Fruit fly (Drosophila melanogaster): ENCODE data around the gene mesh.

mesh gene

DNA sequence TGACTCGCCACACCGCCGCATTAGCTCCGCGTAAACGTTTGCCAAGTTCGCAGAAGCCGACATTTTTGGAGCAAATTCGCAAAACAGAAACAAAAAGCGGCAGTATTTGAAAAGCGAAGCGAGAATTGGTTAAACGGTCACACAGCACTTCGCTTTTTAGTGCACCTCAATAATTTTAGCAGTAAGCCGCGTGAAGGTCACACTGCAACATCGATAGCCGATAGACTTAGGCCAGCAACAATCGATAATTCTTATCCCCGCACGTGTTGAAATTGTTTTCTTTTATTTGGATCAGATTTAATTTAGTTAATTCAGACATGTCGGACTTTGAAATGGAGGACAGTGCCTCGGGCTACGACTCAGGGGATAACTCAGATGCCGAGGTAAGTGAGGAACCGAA is 17.7 kb upstream of the mesh start, which contains the start of the genes Zwilch and CG1542 (continued):
- TF ChIP-seq fd3F (GFP tag; optimal IDR thresholded peaks at IDR 0.05): no peak
- TF ChIP-seq CG7839 (tag; optimal IDR thresholded peaks at IDR 0.05): no peak
- TF ChIP-seq CG17186 (GFP tag; optimal IDR thresholded peaks at IDR 0.05): peak; percentile 89
- no peak for TF ChIP-seq CTCF (GFP tag; optimal IDR thresholded peaks at IDR 0.05)
- TF ChIP-seq Ravus (GFP tag; IDR thresholded peaks at IDR 0.05): no peak
- TF ChIP-seq CoRest (tag; optimal IDR thresholded peaks at IDR 0.05): peak; percentile 25
- TF ChIP-seq seq (GFP tag; IDR thresholded peaks at IDR 0.05): no peak
- no peak for TF ChIP-seq zfh2 (GFP tag; optimal IDR thresholded peaks at IDR 0.05)
- TF ChIP-seq p53 (GFP tag; optimal IDR thresholded peaks at IDR 0.05): no peak
- no peak for TF ChIP-seq CG1602 (GFP tag; optimal IDR thresholded peaks at IDR 0.05)
- no peak for TF ChIP-seq CG4730 (GFP tag; IDR thresholded peaks at IDR 0.05)
- TF ChIP-seq en (GFP tag; optimal IDR thresholded peaks at IDR 0.05): no peak
- no peak for TF ChIP-seq Asciz (GFP tag; optimal IDR thresholded peaks at IDR 0.05)
- no peak for TF ChIP-seq sr (GFP tag; IDR thresholded peaks at IDR 0.05)
- TF ChIP-seq CG4328 (GFP tag; optimal IDR thresholded peaks at IDR 0.05): no peak
- TF ChIP-seq org-1 (GFP tag; optimal IDR thresholded peaks at IDR 0.05): no peak
- no peak for TF ChIP-seq oc (tag; optimal IDR thresholded peaks at IDR 0.05)
- TF ChIP-seq bab2 (GFP tag; optimal IDR thresholded peaks at IDR 0.05): no peak
- TF ChIP-seq Myb (GFP tag; optimal IDR thresholded peaks at IDR 0.05): peak; percentile 73
- no peak for TF ChIP-seq CG11723 (GFP tag; optimal IDR thresholded peaks at IDR 0.05)
- TF ChIP-seq mld (GFP tag; IDR thresholded peaks at IDR 0.05; ENCODE audit: partially characterized antibody): no peak
- no peak for TF ChIP-seq Oaz (GFP tag; IDR thresholded peaks at IDR 0.05)
- TF ChIP-seq gsb (GFP tag; IDR thresholded peaks at IDR 0.05): no peak
- no peak for TF ChIP-seq CG17361 (GFP tag; IDR thresholded peaks at IDR 0.05)
- TF ChIP-seq GATAe (GFP tag; conservative IDR thresholded peaks at IDR 0.05): no peak
- TF ChIP-seq Gug (GFP tag; IDR thresholded peaks at IDR 0.05): no peak
- no peak for TF ChIP-seq Hr3 (GFP tag; optimal IDR thresholded peaks at IDR 0.05)
- no peak for TF ChIP-seq CG12942 (GFP tag; optimal IDR thresholded peaks at IDR 0.05)
- no peak for TF ChIP-seq nom (GFP tag; optimal IDR thresholded peaks at IDR 0.05)
- TF ChIP-seq Usf (GFP tag; optimal IDR thresholded peaks at IDR 0.05): no peak
- TF ChIP-seq CG15601 (tag; optimal IDR thresholded peaks at IDR 0.05): no peak
- peak; percentile 83 for TF ChIP-seq bbx (GFP tag; IDR thresholded peaks at IDR 0.05; ENCODE audit: partially characterized antibody)
- TF ChIP-seq ro (GFP tag; IDR thresholded peaks at IDR 0.05): no peak
- TF ChIP-seq MTF-1 (GFP tag; optimal IDR thresholded peaks at IDR 0.05; ENCODE audit: borderline replicate concordance): no peak
- no peak for TF ChIP-seq CG12071 (GFP tag; optimal IDR thresholded peaks at IDR 0.05)
- TF ChIP-seq Bdp1 (GFP tag; optimal IDR thresholded peaks at IDR 0.05): no peak
- TF ChIP-seq Ptx1 (GFP tag; IDR thresholded peaks at IDR 0.05): no peak
- no peak for TF ChIP-seq ewg (GFP tag; optimal IDR thresholded peaks at IDR 0.05)
- TF ChIP-seq Abd-B (GFP tag; optimal IDR thresholded peaks at IDR 0.05): peak; percentile 45
- TF ChIP-seq Chrac-16 (GFP tag; optimal IDR thresholded peaks at IDR 0.05): no peak
- no peak for TF ChIP-seq CG6854 (GFP tag; optimal IDR thresholded peaks at IDR 0.05)
- no peak for TF ChIP-seq CG10431 (GFP tag; optimal IDR thresholded peaks at IDR 0.05)
- TF ChIP-seq Atf3 (GFP tag; optimal IDR thresholded peaks at IDR 0.05): no peak
- no peak for TF ChIP-seq NC2α (GFP tag; optimal IDR thresholded peaks at IDR 0.05)
- TF ChIP-seq Dp (GFP tag; optimal IDR thresholded peaks at IDR 0.05): peak; percentile 93
- TF ChIP-seq knrl (GFP tag; IDR thresholded peaks at IDR 0.05; ENCODE audit: partially characterized antibody): peak; percentile 67
- TF ChIP-seq CG13775 (GFP tag; optimal IDR thresholded peaks at IDR 0.05): no peak
- TF ChIP-seq caup (GFP tag; optimal IDR thresholded peaks at IDR 0.05; ENCODE audit: severe bottlenecking): no peak
- no peak for TF ChIP-seq fd96Cb (tag; optimal IDR thresholded peaks at IDR 0.05)
- TF ChIP-seq CG2712 (tag; optimal IDR thresholded peaks at IDR 0.05): no peak
- no peak for TF ChIP-seq CG43689 (GFP tag; IDR thresholded peaks at IDR 0.05)
- peak; percentile 88; the same call in 3 of the 4 replicates for TF ChIP-seq chinmo (GFP tag; IDR thresholded peaks at IDR 0.05; ENCODE audit: partially characterized antibody)
